Worm (Caenorhabditis elegans): Measurements from ENCODE around the gene thoc-7.

DNA sequence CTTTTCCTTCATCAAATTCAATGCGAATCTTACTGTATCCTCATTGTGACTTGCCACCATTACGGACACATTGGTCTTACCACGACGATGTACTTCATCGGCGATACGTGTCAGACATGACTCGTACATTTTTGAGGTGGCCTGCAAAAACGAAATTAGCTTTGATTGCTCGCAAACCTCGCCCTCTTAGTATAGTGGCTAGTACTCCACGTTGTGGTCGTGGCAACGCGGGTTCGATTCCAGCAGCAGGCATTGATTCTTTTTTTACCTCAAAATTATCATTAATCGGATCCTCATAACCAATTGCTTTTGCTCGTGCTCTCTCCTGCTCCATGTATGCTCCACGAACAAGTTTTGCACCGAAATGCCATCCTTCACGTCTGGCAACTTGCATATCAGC lies 12.4 kb upstream of the thoc-7 start:
- TF ChIP-seq F13C5.2 (tag; optimal IDR thresholded peaks at IDR 0.05) (no peak), ets-7 (tag; optimal IDR thresholded peaks at IDR 0.05) (no peak), B0310.2 (tag; optimal IDR thresholded peaks at IDR 0.05) (no peak), ceh-36 (tag; optimal IDR thresholded peaks at IDR 0.05) (no peak), sea-1 (GFP tag; conservative IDR thresholded peaks at IDR 0.05) (no peak), scrt-1 (GFP tag; IDR thresholded peaks at IDR 0.05) (no peak), tbx-11 (GFP tag; IDR thresholded peaks at IDR 0.05) (no peak), hmg-4 (GFP tag; optimal IDR thresholded peaks at IDR 0.05) (no peak), ama-1 (optimal IDR thresholded peaks at IDR 0.05) (no peak), flt-1 (GFP tag; IDR thresholded peaks at IDR 0.05) (no peak), hmbx-1 (tag; optimal IDR thresholded peaks at IDR 0.05) (no peak)
